Worm (Caenorhabditis elegans): ENCODE results near the gene F48B9.8.

Gene F48B9.8

ce11 chrX:2178410-2178944 lies 2.3 kb upstream of the F48B9.8 start (continued):
- TF ChIP-seq lin-15B (tag; optimal IDR thresholded peaks at IDR 0.05): no peak

ce11 chrX:2177731-2178326 lies 1.6 kb upstream of the F48B9.8 start:
- TF ChIP-seq sdz-12 (GFP tag; optimal IDR thresholded peaks at IDR 0.05) (no peak), pqm-1 (tag; optimal IDR thresholded peaks at IDR 0.05) (peak; percentile 40), spr-1 (tag; optimal IDR thresholded peaks at IDR 0.05) (no peak), ceh-62 (tag; optimal IDR thresholded peaks at IDR 0.05) (no peak), unc-62 (GFP tag; optimal IDR thresholded peaks at IDR 0.05 in 1 of 2) (peak in 1 of 2 experiments; percentile 82), unc-62 (tag; optimal IDR thresholded peaks at IDR 0.05) (no peak), dmd-6 (GFP tag; IDR thresholded peaks at IDR 0.05) (peak; percentile 8; the same call in 1 of the 2 replicates)

- TF ChIP-seq ceh-32 (tag; optimal IDR thresholded peaks at IDR 0.05; ENCODE audit: poor library complexity) (no peak), unc-39 (tag; optimal IDR thresholded peaks at IDR 0.05) (no peak), snpc-4 (tag; optimal IDR thresholded peaks at IDR 0.05) (no peak), dmd-6 (GFP tag; IDR thresholded peaks at IDR 0.05) (no peak), Y75B8A.6 (GFP tag; IDR thresholded peaks at IDR 0.05) (no peak)
These were observed 11.5 kb downstream of the F48B9.8 start, which contains the start of gene F48B9.3 for ce11 chrX:2164751-2165150. F48B9.3 (plus strand) TSS chrX:2165051.

ce11 chrX:2163084-2163483 lies 13.1 kb downstream of the F48B9.8 start, which contains the start of gene pdf-2:
pdf-2 (plus strand) TSS chrX:2163384.
- TF ChIP-seq nhr-102 (tag; optimal IDR thresholded peaks at IDR 0.05) (no peak), unc-39 (tag; optimal IDR thresholded peaks at IDR 0.05) (no peak), ceh-62 (tag; optimal IDR thresholded peaks at IDR 0.05) (no peak), lin-15B (tag; optimal IDR thresholded peaks at IDR 0.05) (no peak), jun-1 (tag; optimal IDR thresholded peaks at IDR 0.05) (no peak), nhr-48 (tag; optimal IDR thresholded peaks at IDR 0.05) (no peak), nhr-77 (tag; optimal IDR thresholded peaks at IDR 0.05) (no peak), R02D3.7 (tag; optimal IDR thresholded peaks at IDR 0.05) (no peak), cey-2 (tag; optimal IDR thresholded peaks at IDR 0.05; ENCODE audit: borderline replicate concordance, insufficient read depth) (no peak), nhr-76 (tag; optimal IDR thresholded peaks at IDR 0.05) (no peak), saeg-2 (GFP tag; IDR thresholded peaks at IDR 0.05) (no peak), gei-8 (GFP tag; optimal IDR thresholded peaks at IDR 0.05) (no peak), ama-1 (optimal IDR thresholded peaks at IDR 0.05) (no peak), dmd-8 (GFP tag; IDR thresholded peaks at IDR 0.05) (no peak), aha-1 (tag) (no peak), ceh-82 (tag; optimal IDR thresholded peaks at IDR 0.05) (no peak), tra-1 (GFP tag; IDR thresholded peaks at IDR 0.05) (no peak)

- TF ChIP-seq F44E2.7 (GFP tag; IDR thresholded peaks at IDR 0.05) (no peak), hlh-11 (tag; optimal IDR thresholded peaks at IDR 0.05) (peak; percentile 20), mxl-3 (GFP tag; optimal IDR thresholded peaks at IDR 0.05) (peak; percentile 45), pqm-1 (tag; optimal IDR thresholded peaks at IDR 0.05) (peak; percentile 11), hlh-30 (tag; optimal IDR thresholded peaks at IDR 0.05; ENCODE audit: insufficient read depth) (peak; percentile 23)
These were observed 18.4 kb downstream of the F48B9.8 start for ce11 chrX:2157855-2158254.

- TF ChIP-seq mes-2 (tag; optimal IDR thresholded peaks at IDR 0.05; ENCODE audit: poor library complexity, severe bottlenecking) (no peak), ceh-62 (tag; optimal IDR thresholded peaks at IDR 0.05) (no peak), aha-1 (tag) (peak; percentile 97), unc-62 (GFP tag; optimal IDR thresholded peaks at IDR 0.05 in 1 of 2) (peak in 1 of 2 experiments; percentile 74), unc-62 (tag; optimal IDR thresholded peaks at IDR 0.05) (no peak)
These were observed 22.4 kb downstream of the F48B9.8 start for ce11 chrX:2153780-2154179.

Measured in whole organism, L4 larva.